Worm (Caenorhabditis elegans) whole organism, young adult: ENCODE results near the gene comt-5.
"Not testable (repeated sequence)": the region's sequence is repeated elsewhere in the genome, so short reads cannot be mapped to it uniquely, and the experiment has no call there.

Source experiments
- B0019.2 ChIP-seq: fragments of 200-800 bp; sonication (Bioruptor generic); conservative IDR thresholded peaks from 2 replicates; pipeline ENCODE4 v1.3.6; 2022; ENCODE audit warnings: missing genetic modification reagents, missing genetic modification characterization, missing compliant biosample characterization
- B0035.1 ChIP-seq: sonication (generic microtip); optimal IDR thresholded peaks from 2 replicates; lab custom pipeline; 2016; ENCODE audit warnings: missing genetic modification characterization, mild to moderate bottlenecking, missing compliant biosample characterization, missing genotype, missing genetic modification reagents
- F33H1.4 ChIP-seq: fragments of 200-800 bp; sonication (Bioruptor generic); IDR thresholded peaks from 2 replicates; pipeline ENCODE4 v1.3.6; 2022; ENCODE audit warnings: missing genetic modification reagents, missing genetic modification characterization, missing compliant biosample characterization
- F37B4.10 ChIP-seq: fragments of 200-800 bp; sonication (Bioruptor generic); IDR thresholded peaks from 2 replicates; pipeline ENCODE4 v1.3.6; 2022; ENCODE audit warnings: missing genetic modification characterization, missing compliant biosample characterization
- F49E8.2 ChIP-seq: sonication (generic microtip); optimal IDR thresholded peaks from 3 replicates; lab custom pipeline; 2017; ENCODE audit warnings: missing genetic modification characterization, mild to moderate bottlenecking, missing compliant biosample characterization, antibody characterized with exemption, moderate library complexity; ENCODE audit not compliant: insufficient read depth
- Y53G8AR.9 ChIP-seq: fragments of 200-800 bp; sonication (Bioruptor generic); conservative IDR thresholded peaks from 2 replicates; pipeline ENCODE4 v1.3.6; 2022; ENCODE audit warnings: missing genetic modification reagents, missing genetic modification characterization, missing compliant biosample characterization
- Y95B8A.8 ChIP-seq: fragments of 200-800 bp; sonication (Bioruptor generic); IDR thresholded peaks from 2 replicates; pipeline ENCODE4 v1.3.6; 2022; ENCODE audit warnings: missing genetic modification reagents, missing genetic modification characterization, missing compliant biosample characterization
- aptf-3 ChIP-seq: fragments of 200-800 bp; sonication (Bioruptor generic); IDR thresholded peaks from 2 replicates; pipeline ENCODE4 v1.3.6; 2022; ENCODE audit warnings: missing genetic modification characterization, missing compliant biosample characterization
- attf-6 ChIP-seq: fragments of 200-800 bp; sonication (Bioruptor generic); IDR thresholded peaks from 2 replicates; pipeline ENCODE4 v1.3.6; 2022; ENCODE audit warnings: missing genetic modification reagents, missing genetic modification characterization, missing compliant biosample characterization
- bed-1 ChIP-seq: fragments of 200-800 bp; sonication (Bioruptor generic); IDR thresholded peaks from 2 replicates; pipeline ENCODE4 v1.3.6; 2022; ENCODE audit warnings: missing genetic modification reagents, missing genetic modification characterization, missing compliant biosample characterization
- dpff-1 ChIP-seq: sonication (generic microtip); optimal IDR thresholded peaks from 2 replicates; lab custom pipeline; 2017; ENCODE audit warnings: mild to moderate bottlenecking, missing genetic modification characterization, missing compliant biosample characterization
- egl-44 ChIP-seq: fragments of 200-800 bp; sonication (Bioruptor generic); IDR thresholded peaks from 2 replicates; pipeline ENCODE4 v1.3.6; 2022; ENCODE audit warnings: missing genetic modification reagents, missing genetic modification characterization, missing compliant biosample characterization
- egrh-3 ChIP-seq: fragments of 200-800 bp; sonication (Bioruptor generic); IDR thresholded peaks from 2 replicates; pipeline ENCODE4 v1.3.6; 2022; ENCODE audit warnings: missing genetic modification reagents, missing genetic modification characterization, missing compliant biosample characterization
- ets-4 ChIP-seq: fragments of 200-800 bp; sonication (Bioruptor generic); optimal IDR thresholded peaks from 2 replicates; lab custom pipeline; 2018; ENCODE audit warnings: mild to moderate bottlenecking, missing genetic modification characterization, missing compliant biosample characterization
- him-1 ChIP-seq: sonication (generic microtip); optimal IDR thresholded peaks from 2 replicates; lab custom pipeline; 2016; ENCODE audit warnings: missing genotype, missing genetic modification reagents, missing genetic modification characterization, missing compliant biosample characterization
- lag-1 ChIP-seq: fragments of 200-800 bp; sonication (Bioruptor generic); IDR thresholded peaks from 2 replicates; pipeline ENCODE4 v1.3.6; 2022; ENCODE audit warnings: missing genetic modification reagents, missing genetic modification characterization, missing compliant biosample characterization
- let-607 ChIP-seq, 2 experiments: fragments of 200-800 bp in 1 of 2; sonication (Bioruptor generic) in 1 of 2; sonication (generic microtip) in 1 of 2; optimal IDR thresholded peaks; 2 replicates each; lab custom pipeline; 2016 to 2018; ENCODE audit warnings: mild to moderate bottlenecking in 2 of 2, missing compliant biosample characterization in 2 of 2, missing genetic modification characterization in 2 of 2, moderate library complexity in 2 of 2, missing genotype in 1 of 2
- madf-6 ChIP-seq: fragments of 200-800 bp; sonication (Bioruptor generic); IDR thresholded peaks from 2 replicates; pipeline ENCODE4 v1.3.6; 2022; ENCODE audit warnings: missing genetic modification reagents, missing genetic modification characterization, missing compliant biosample characterization
- nfya-2 ChIP-seq: fragments of 200-800 bp; sonication (Bioruptor generic); IDR thresholded peaks from 2 replicates; pipeline ENCODE4 v1.3.6; 2022; ENCODE audit warnings: missing genetic modification reagents, missing genetic modification characterization, missing compliant biosample characterization
- nfyb-1 ChIP-seq: fragments of 200-800 bp; sonication (Bioruptor generic); IDR thresholded peaks from 2 replicates; pipeline ENCODE4 v1.3.6; 2022; ENCODE audit warnings: missing genetic modification reagents, missing genetic modification characterization, missing compliant biosample characterization
- nhr-27 ChIP-seq: fragments of 200-800 bp; sonication (Bioruptor generic); optimal IDR thresholded peaks from 2 replicates; lab custom pipeline; 2018; ENCODE audit warnings: mild to moderate bottlenecking, missing genetic modification characterization, moderate library complexity, missing compliant biosample characterization
- rcor-1 ChIP-seq: fragments of 200-800 bp; sonication (Bioruptor generic); IDR thresholded peaks from 2 replicates; pipeline ENCODE4 v1.3.6; 2022; ENCODE audit warnings: missing genetic modification reagents, missing genetic modification characterization, missing compliant biosample characterization
- rec-8 ChIP-seq, 2 experiments: sonication (generic microtip); optimal IDR thresholded peaks; 2 replicates each; lab custom pipeline; 2016; ENCODE audit warnings: mild to moderate bottlenecking in 2 of 2, missing genetic modification characterization in 2 of 2, missing genetic modification reagents in 2 of 2, missing genotype in 2 of 2, missing biosample characterization in 1 of 2, missing compliant biosample characterization in 1 of 2, moderate library complexity in 1 of 2
- rpc-1 ChIP-seq, 2 experiments: fragments of 150-350 bp in 1 of 2; sonication (generic microtip) in 1 of 2; optimal IDR thresholded peaks; 2 replicates each; lab custom pipeline; 2014 to 2018; ENCODE audit warnings: missing biosample characterization in 1 of 2, missing genetic modification characterization in 1 of 2, missing genetic modification reagents in 1 of 2, missing genotype in 1 of 2
- sdz-38 ChIP-seq: sonication (generic microtip); optimal IDR thresholded peaks from 2 replicates; lab custom pipeline; 2016; ENCODE audit warnings: missing genotype, missing genetic modification characterization, missing compliant biosample characterization
- sea-2 ChIP-seq: fragments of 200-800 bp; sonication (Bioruptor generic); IDR thresholded peaks from 2 replicates; pipeline ENCODE4 v1.3.6; 2022; ENCODE audit warnings: missing genetic modification characterization, missing compliant biosample characterization
- somi-1 ChIP-seq: fragments of 200-800 bp; sonication (Bioruptor generic); optimal IDR thresholded peaks from 2 replicates; lab custom pipeline; 2018; ENCODE audit warnings: mild to moderate bottlenecking, missing genetic modification characterization, missing compliant biosample characterization
- tlf-1 ChIP-seq: fragments of 200-800 bp; sonication (Bioruptor generic); optimal IDR thresholded peaks from 2 replicates; lab custom pipeline; 2018; ENCODE audit warnings: mild to moderate bottlenecking, missing genetic modification characterization, missing compliant biosample characterization
- zfh-2 ChIP-seq: fragments of 200-800 bp; sonication (Bioruptor generic); conservative IDR thresholded peaks from 2 replicates; pipeline ENCODE4 v1.3.6; 2022; ENCODE audit warnings: missing genetic modification reagents, missing genetic modification characterization, missing compliant biosample characterization
- ztf-18 ChIP-seq: sonication (generic microtip); optimal IDR thresholded peaks from 2 replicates; lab custom pipeline; 2016; ENCODE audit warnings: missing genotype, mild to moderate bottlenecking, missing genetic modification characterization, missing compliant biosample characterization
- ztf-25 ChIP-seq: fragments of 200-800 bp; sonication (Bioruptor generic); IDR thresholded peaks from 2 replicates; pipeline ENCODE4 v1.3.6; 2022; ENCODE audit warnings: missing genetic modification reagents, missing genetic modification characterization, missing compliant biosample characterization
- ztf-26 ChIP-seq: sonication (generic microtip); optimal IDR thresholded peaks from 2 replicates; lab custom pipeline; 2017; ENCODE audit warnings: missing genetic modification characterization, missing compliant biosample characterization

The comt-5 gene

DNA sequence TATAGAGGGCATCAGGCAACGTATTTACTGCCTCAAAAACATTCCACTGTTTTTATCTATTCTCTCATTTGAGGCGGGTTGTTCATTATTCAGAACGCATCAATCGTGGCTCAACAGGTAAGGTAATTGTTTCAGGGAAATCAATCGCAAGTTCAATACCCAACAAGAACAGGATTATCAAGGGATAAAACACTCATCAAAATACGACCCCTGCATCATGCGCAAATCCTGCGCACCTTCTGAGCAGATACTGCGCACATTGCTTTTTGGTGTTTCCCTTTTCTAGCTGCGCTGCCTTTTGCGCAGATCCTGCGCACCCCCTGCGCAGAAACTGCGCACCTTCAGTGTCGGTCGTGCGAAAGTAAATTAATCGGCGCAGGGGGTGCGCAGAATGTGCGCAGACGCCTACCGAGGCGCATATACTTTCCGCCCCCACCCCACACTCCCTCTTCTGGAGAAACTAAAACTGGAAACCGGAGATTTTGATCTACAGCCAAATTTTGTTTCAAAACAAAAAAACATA, 32.4 kb upstream of the comt-5 start, which contains the start of gene F36F12.3:
F36F12.3 (plus strand) TSS at position 51 of the 523 bp plus-strand sequence.
- TF ChIP-seq egrh-3 (GFP tag; lab: Robert Waterston, UW) (peak; percentile 26; the same call in 1 of the 2 replicates), rpc-1 (tag; optimal IDR thresholded peaks at IDR 0.05; lab: Kevin White, UChicago) (peak; percentile 20), Y95B8A.8 (GFP tag; lab: Robert Waterston, UW) (0 out of 2 replicates have a peak, but pooled peaks have one; percentile 15), F37B4.10 (0 out of 2 replicates have a peak, but pooled peaks have one; percentile 63), zfh-2 (GFP tag; lab: Robert Waterston, UW) (0 out of 2 replicates have a peak, but pooled peaks have one; percentile 11)
- TF ChIP-seq rpc-1 (optimal IDR thresholded peaks at IDR 0.05; lab: Kevin White, UChicago): not testable (repeated sequence)

DNA sequence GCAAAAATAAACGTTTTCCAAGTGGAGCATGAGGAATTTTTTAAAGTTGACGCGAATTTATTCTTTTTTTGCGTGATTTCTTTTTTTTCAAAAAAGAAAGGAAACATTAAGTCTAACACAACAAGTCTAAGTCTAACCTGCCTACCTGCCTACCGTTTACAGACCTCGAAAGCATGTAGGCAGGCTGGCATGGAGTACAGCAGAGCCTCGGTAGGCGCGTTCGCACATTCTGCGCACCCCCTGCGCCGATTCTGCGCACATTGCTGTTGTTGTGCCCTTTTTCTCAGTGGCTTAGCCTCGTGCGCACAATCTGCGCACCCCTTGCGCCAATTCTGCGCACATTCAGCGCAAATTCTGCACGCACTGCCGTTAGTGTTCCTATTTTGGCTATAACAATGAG, 30.5 kb upstream of the comt-5 start:
- TF ChIP-seq egrh-3 (GFP tag; lab: Robert Waterston, UW) (peak; percentile 23; the same call in 1 of the 2 replicates), ztf-25 (GFP tag; lab: Robert Waterston, UW) (0 out of 2 replicates have a peak, but pooled peaks have one; percentile 51), zfh-2 (GFP tag; lab: Robert Waterston, UW) (peak; percentile 56), sdz-38 (no peak), F49E8.2 (tag; lab: Kevin White, UChicago) (no peak)

DNA sequence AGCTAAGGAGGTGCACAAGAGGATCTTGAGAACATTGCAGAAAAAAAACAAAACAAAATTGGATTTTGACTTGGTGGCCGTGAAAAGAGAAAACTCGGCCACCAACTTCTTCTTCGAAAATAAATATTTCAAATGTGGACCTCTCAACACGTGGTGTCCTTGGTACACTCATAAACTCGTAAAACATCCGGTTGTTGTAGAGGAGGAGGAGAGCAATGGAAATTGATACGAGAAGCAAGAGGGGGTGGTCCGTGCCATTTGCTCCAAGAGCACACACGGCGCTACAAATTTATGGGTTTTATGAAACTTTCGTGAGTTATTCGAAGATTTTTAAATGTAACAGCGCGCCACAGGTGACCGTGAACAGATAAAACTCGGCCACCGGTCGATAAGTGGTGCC, 28.5 kb upstream of the comt-5 start:
- TF ChIP-seq nfyb-1 (GFP tag; lab: Robert Waterston, UW) (no peak), ztf-26 (tag; lab: Kevin White, UChicago) (no peak), F33H1.4 (GFP tag; lab: Robert Waterston, UW) (no peak), somi-1 (GFP tag; lab: Kevin White, UChicago) (no peak), sea-2 (no peak), aptf-3 (GFP tag; lab: Robert Waterston, UW) (no peak), egl-44 (GFP tag; lab: Robert Waterston, UW) (no peak), Y53G8AR.9 (GFP tag; lab: Robert Waterston, UW) (no peak), B0035.1 (tag; lab: Kevin White, UChicago) (no peak), rcor-1 (GFP tag; lab: Robert Waterston, UW) (no peak)

DNA sequence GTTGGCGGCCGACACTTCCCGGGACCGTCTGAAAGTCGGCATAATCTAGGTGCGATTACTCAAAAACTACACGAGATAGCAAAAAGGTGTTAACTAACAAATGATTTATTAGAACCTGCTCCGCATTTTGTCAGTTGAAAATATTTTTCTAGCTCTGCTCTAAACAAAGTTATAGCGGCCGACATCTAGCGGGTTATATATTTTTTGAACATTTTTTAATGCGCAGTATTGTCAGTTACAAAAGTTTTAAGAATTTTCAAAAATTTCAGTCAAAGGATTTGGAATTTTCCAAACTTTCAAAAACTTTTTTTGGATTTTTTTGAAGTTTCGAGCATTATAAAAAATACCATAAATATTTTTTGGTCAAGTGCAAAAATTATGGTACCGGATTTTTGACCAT, 27.9 kb upstream of the comt-5 start:
- no peak for TF ChIP-seq aptf-3 (GFP tag; lab: Robert Waterston, UW)
- no peak for TF ChIP-seq B0019.2 (GFP tag; lab: Robert Waterston, UW)
- TF ChIP-seq him-1 (tag; lab: Kevin White, UChicago): no peak
- TF ChIP-seq tlf-1: no peak
- no peak for TF ChIP-seq bed-1 (GFP tag; lab: Robert Waterston, UW)
- no peak for TF ChIP-seq ets-4 (GFP tag; lab: Kevin White, UChicago)
- TF ChIP-seq nfya-2 (GFP tag; lab: Robert Waterston, UW): no peak
- TF ChIP-seq rec-8 (tag; optimal IDR thresholded peaks at IDR 0.05; lab: Kevin White, UChicago): no peak
- no peak for TF ChIP-seq dpff-1 (tag; lab: Kevin White, UChicago)
- TF ChIP-seq madf-6 (GFP tag; lab: Robert Waterston, UW): no peak
- TF ChIP-seq ztf-18 (tag; lab: Kevin White, UChicago): no peak
- TF ChIP-seq nhr-27 (tag; lab: Kevin White, UChicago): no peak
- no peak for TF ChIP-seq lag-1 (GFP tag; lab: Robert Waterston, UW)
- TF ChIP-seq attf-6: no peak
- no peak for TF ChIP-seq let-607 (tag; optimal IDR thresholded peaks at IDR 0.05; lab: Kevin White, UChicago)
